Worm (Caenorhabditis elegans): Measurements from ENCODE around the gene C28H8.7.

DNA sequence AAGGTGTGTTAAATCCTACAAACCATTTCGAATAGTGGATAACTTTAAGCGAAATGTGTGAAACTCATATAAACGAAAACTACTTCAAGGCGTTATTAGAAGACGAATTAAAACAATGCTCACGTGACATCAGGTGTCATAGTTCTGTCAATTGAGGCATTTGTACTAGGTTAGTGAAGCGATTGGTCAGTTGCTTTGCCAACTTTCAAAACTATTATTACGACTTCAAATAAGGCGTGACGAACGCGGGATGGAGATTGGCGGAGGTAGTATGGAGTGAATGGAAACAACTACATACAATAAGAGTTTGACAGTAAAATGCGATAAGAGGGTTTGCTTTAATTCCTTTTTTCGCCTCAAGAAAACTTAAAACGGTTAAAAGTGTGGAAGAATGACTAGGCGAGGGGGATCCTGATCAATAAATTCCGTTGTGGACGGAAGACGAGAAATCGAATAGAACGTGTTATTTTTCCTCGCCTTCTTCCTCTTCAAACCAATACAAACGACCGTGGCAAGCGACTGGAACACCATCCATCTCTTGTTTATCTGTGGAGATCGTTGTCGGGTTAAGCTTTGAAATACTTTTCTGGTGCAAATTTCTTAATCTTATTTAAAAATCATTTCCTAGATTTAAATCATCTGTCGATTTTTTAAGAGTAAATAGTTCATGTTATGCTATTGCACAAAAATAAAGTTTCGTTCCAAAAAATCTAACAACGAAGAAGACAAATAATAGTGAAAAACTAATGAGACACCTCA lies 45.8 kb downstream of the C28H8.7 start:
- no peak for TF ChIP-seq dao-5 (tag; optimal IDR thresholded peaks at IDR 0.05)
- TF ChIP-seq W03F9.2 (tag; optimal IDR thresholded peaks at IDR 0.05) = no peak
- TF ChIP-seq him-1 (tag; optimal IDR thresholded peaks at IDR 0.05) = no peak

Data from whole organism, L4/young adult.